Fruit fly (Drosophila melanogaster) whole organism: Measurements from ENCODE around the gene Indy.

Experiments used
- CG8478 ChIP-seq: fragments of >200 bp; optimal IDR thresholded peaks from 2 replicates; lab custom pipeline; 2018; ENCODE audit warnings: inconsistent platforms
- Dll ChIP-seq: fragments of >200 bp; optimal IDR thresholded peaks from 2 replicates; lab custom pipeline; 2017
- pan ChIP-seq: fragments of >200 bp; optimal IDR thresholded peaks from 2 replicates; lab custom pipeline; 2017
- psq ChIP-seq: fragments of >200 bp; optimal IDR thresholded peaks from 2 replicates; lab custom pipeline; 2017
- usp ChIP-seq: fragments of >200 bp; optimal IDR thresholded peaks from 2 replicates; lab custom pipeline; 2017; ENCODE audit warnings: missing biosample characterization, missing genetic modification characterization, mixed read lengths

- no peak for TF ChIP-seq pan (lab: Kevin White, UChicago)
- no peak for TF ChIP-seq psq (lab: Kevin White, UChicago)
- no peak for TF ChIP-seq usp
- TF ChIP-seq CG8478 (lab: Kevin White, UChicago): no peak
- peak; percentile 13 for TF ChIP-seq Dll (lab: Kevin White, UChicago)
These were observed 45.8 kb downstream of the Indy start for dm6 chr3L:18800100-18800841.
